Fruit fly (Drosophila melanogaster) whole organism, embryonic: ENCODE results near the gene CG31681.

ENCODE experiments used
- CG10147 ChIP-seq: fragments of 200-800 bp; sonication (Bioruptor generic); optimal IDR thresholded peaks from 2 replicates; lab custom pipeline; 2019; ENCODE audit warnings: missing biosample characterization, mild to moderate bottlenecking, missing genetic modification characterization, moderate library complexity
- CG10209 ChIP-seq: fragments of 200-800 bp; sonication (Bioruptor generic); optimal IDR thresholded peaks from 3 replicates; lab custom pipeline; 2017; ENCODE audit warnings: missing biosample characterization, mild to moderate bottlenecking, missing genetic modification characterization, missing genetic modification reagents
- CG10654 ChIP-seq: fragments of 200-800 bp; sonication (Bioruptor generic); optimal IDR thresholded peaks from 2 replicates; lab custom pipeline; 2016; ENCODE audit warnings: missing biosample characterization, missing genetic modification characterization
- CG10979 ChIP-seq: fragments of 200-800 bp; sonication (Bioruptor generic); optimal IDR thresholded peaks from 2 replicates; lab custom pipeline; 2018; ENCODE audit warnings: missing biosample characterization, mild to moderate bottlenecking, missing genetic modification characterization, moderate library complexity
- CG11398 ChIP-seq: fragments of 200-800 bp; sonication (Bioruptor generic); optimal IDR thresholded peaks from 2 replicates; lab custom pipeline; 2016; ENCODE audit warnings: missing biosample characterization, missing genetic modification characterization
- CG12219 ChIP-seq: fragments of 200-800 bp; sonication (Bioruptor generic); optimal IDR thresholded peaks from 3 replicates; lab custom pipeline; 2018; ENCODE audit warnings: missing biosample characterization, mild to moderate bottlenecking, missing genetic modification characterization
- CG12236 ChIP-seq: fragments of 200-800 bp; sonication (Bioruptor generic); optimal IDR thresholded peaks from 2 replicates; lab custom pipeline; 2016; ENCODE audit warnings: missing biosample characterization, missing genetic modification characterization
- CG1233 ChIP-seq: fragments of 200-800 bp; sonication (Bioruptor generic); optimal IDR thresholded peaks from 4 replicates; lab custom pipeline; 2018; ENCODE audit warnings: missing biosample characterization, mild to moderate bottlenecking, missing genetic modification characterization
- CG14710 ChIP-seq: fragments of 200-800 bp; sonication (Bioruptor generic); optimal IDR thresholded peaks from 3 replicates; lab custom pipeline; 2019; ENCODE audit warnings: missing biosample characterization, mild to moderate bottlenecking, missing genetic modification characterization, moderate library complexity
- CG16815 ChIP-seq: fragments of 200-800 bp; sonication (Bioruptor generic); optimal IDR thresholded peaks from 3 replicates; lab custom pipeline; 2017; ENCODE audit warnings: missing biosample characterization, mild to moderate bottlenecking, missing genetic modification characterization
- CG17328 ChIP-seq: fragments of 200-800 bp; sonication (Bioruptor generic); IDR thresholded peaks from 2 replicates; pipeline ENCODE4 v1.3.6; 2022; ENCODE audit warnings: missing biosample characterization, missing genetic modification characterization
- CG17912 ChIP-seq: fragments of 200-800 bp; sonication (Bioruptor generic); optimal IDR thresholded peaks from 2 replicates; lab custom pipeline; 2018; ENCODE audit warnings: missing biosample characterization, mild to moderate bottlenecking, missing genetic modification characterization
- CG2120 ChIP-seq: fragments of 200-800 bp; sonication (Bioruptor generic); optimal IDR thresholded peaks from 3 replicates; lab custom pipeline; 2016; ENCODE audit warnings: missing biosample characterization, missing genetic modification characterization
- CG2202 ChIP-seq: fragments of 200-800 bp; sonication (Bioruptor generic); optimal IDR thresholded peaks from 2 replicates; lab custom pipeline; 2018; ENCODE audit warnings: missing biosample characterization, mild to moderate bottlenecking, missing genetic modification characterization
- CG4328 ChIP-seq: fragments of 200-800 bp; sonication (Bioruptor generic); optimal IDR thresholded peaks from 3 replicates; lab custom pipeline; 2017; ENCODE audit warnings: missing biosample characterization, missing genetic modification reagents, missing genetic modification characterization
- CG7357 ChIP-seq: fragments of 200-800 bp; sonication (Bioruptor generic); IDR thresholded peaks from 3 replicates; pipeline ENCODE4 v1.3.6; 2022; ENCODE audit warnings: missing biosample characterization, missing genetic modification characterization
- CG7839 ChIP-seq: fragments of 200-800 bp; sonication (Bioruptor generic); optimal IDR thresholded peaks from 3 replicates; lab custom pipeline; 2018; ENCODE audit warnings: missing biosample characterization, mild to moderate bottlenecking, missing genetic modification characterization, moderate library complexity
- CG9437 ChIP-seq: fragments of 200-800 bp; sonication (Bioruptor generic); optimal IDR thresholded peaks from 2 replicates; lab custom pipeline; 2018; ENCODE audit warnings: missing biosample characterization, mild to moderate bottlenecking, missing genetic modification characterization
- CHES-1-like ChIP-seq: fragments of 200-800 bp; sonication (Bioruptor generic); optimal IDR thresholded peaks from 2 replicates; lab custom pipeline; 2016; ENCODE audit warnings: missing biosample characterization, missing genetic modification characterization
- Camta ChIP-seq: fragments of 200-800 bp; sonication (Bioruptor generic); optimal IDR thresholded peaks from 2 replicates; lab custom pipeline; 2016; ENCODE audit warnings: missing biosample characterization, missing genetic modification characterization
- Doc3 ChIP-seq: fragments of 200-800 bp; sonication (Bioruptor generic); IDR thresholded peaks from 3 replicates; pipeline ENCODE4 v1.3.6; 2022; ENCODE audit warnings: missing biosample characterization, missing genetic modification characterization; ENCODE audit not compliant: partially characterized antibody
- ERR ChIP-seq: fragments of 200-800 bp; sonication (Bioruptor generic); optimal IDR thresholded peaks from 2 replicates; lab custom pipeline; 2016; ENCODE audit warnings: missing biosample characterization, missing genetic modification characterization
- Gsc ChIP-seq: fragments of 200-800 bp; sonication (Bioruptor generic); IDR thresholded peaks from 2 replicates; pipeline ENCODE4 v1.3.6; 2022; ENCODE audit warnings: missing biosample characterization, missing genetic modification characterization
- HLH3B ChIP-seq: fragments of 200-800 bp; sonication (Bioruptor generic); IDR thresholded peaks from 2 replicates; pipeline ENCODE4 v1.3.6; 2022; ENCODE audit warnings: missing biosample characterization, missing genetic modification characterization
- HLH4C ChIP-seq: fragments of 200-800 bp; sonication (Bioruptor generic); IDR thresholded peaks from 3 replicates; pipeline ENCODE4 v1.3.6; 2022; ENCODE audit warnings: missing biosample characterization, missing genetic modification characterization; ENCODE audit not compliant: partially characterized antibody
- Hr51 ChIP-seq, 2 experiments: fragments of 200-800 bp; sonication (Bioruptor generic); optimal IDR thresholded peaks; 2 replicates in 1 of 2; 3 replicates in 1 of 2; lab custom pipeline; 2016 to 2018; ENCODE audit warnings: missing biosample characterization in 2 of 2, missing genetic modification characterization in 2 of 2, mild to moderate bottlenecking in 1 of 2, moderate library complexity in 1 of 2
- Hr78 ChIP-seq, 2 experiments: fragments of 200-800 bp in 1 of 2; fragments of >200 bp in 1 of 2; sonication (Bioruptor generic) in 1 of 2; optimal IDR thresholded peaks; 2 replicates each; lab custom pipeline; 2017 to 2019; ENCODE audit warnings: missing biosample characterization in 2 of 2, missing genetic modification characterization in 2 of 2, mild to moderate bottlenecking in 1 of 2, moderate library complexity in 1 of 2
- MBD-R2 ChIP-seq: fragments of 200-800 bp; sonication (Bioruptor generic); IDR thresholded peaks from 2 replicates; pipeline ENCODE4 v1.3.6; 2022; ENCODE audit warnings: missing biosample characterization, missing genetic modification characterization
- Mad ChIP-seq: fragments of 200-800 bp; sonication (Bioruptor generic); optimal IDR thresholded peaks from 2 replicates; lab custom pipeline; 2016; ENCODE audit warnings: missing biosample characterization, missing genetic modification characterization
- Med ChIP-seq: fragments of 200-800 bp; sonication (Bioruptor generic); peaks from one replicate; lab custom pipeline; 2016; ENCODE audit warnings: missing biosample characterization, missing genetic modification characterization, mild to moderate bottlenecking, inconsistent platforms, moderate library complexity
- Mes4 ChIP-seq: fragments of 200-800 bp; sonication (Bioruptor generic); optimal IDR thresholded peaks from 2 replicates; lab custom pipeline; 2016; ENCODE audit warnings: missing biosample characterization, missing genetic modification characterization
- Rx ChIP-seq: fragments of 200-800 bp; sonication (Bioruptor generic); IDR thresholded peaks from 2 replicates; pipeline ENCODE4 v1.3.6; 2022; ENCODE audit warnings: missing biosample characterization, missing genetic modification characterization
- Xrp1 ChIP-seq: fragments of 200-800 bp; sonication (Bioruptor generic); IDR thresholded peaks from 2 replicates; pipeline ENCODE4 v1.3.6; 2022; ENCODE audit warnings: missing biosample characterization, missing genetic modification characterization
- abd-A ChIP-seq: fragments of 200-800 bp; sonication (Bioruptor generic); optimal IDR thresholded peaks from 3 replicates; lab custom pipeline; 2019; ENCODE audit warnings: missing biosample characterization, mild to moderate bottlenecking, missing genetic modification characterization, moderate library complexity
- aop ChIP-seq: fragments of 200-800 bp; sonication (Bioruptor generic); IDR thresholded peaks from 2 replicates; pipeline ENCODE4 v1.3.6; 2022; ENCODE audit warnings: missing biosample characterization, missing genetic modification characterization
- ash1 ChIP-seq: fragments of 200-800 bp; sonication (Bioruptor generic); optimal IDR thresholded peaks from 2 replicates; lab custom pipeline; 2018; ENCODE audit warnings: missing biosample characterization, mild to moderate bottlenecking, missing genetic modification characterization
- az2 ChIP-seq: fragments of 200-800 bp; sonication (Bioruptor generic); optimal IDR thresholded peaks from 3 replicates; lab custom pipeline; 2016; ENCODE audit warnings: missing biosample characterization, missing genetic modification characterization
- cad ChIP-seq: fragments of >200 bp; optimal IDR thresholded peaks from 2 replicates; lab custom pipeline; 2017; ENCODE audit warnings: missing biosample characterization, missing genetic modification characterization
- gcm ChIP-seq: fragments of 200-800 bp; sonication (Bioruptor generic); optimal IDR thresholded peaks from 2 replicates; lab custom pipeline; 2019; ENCODE audit warnings: missing biosample characterization, mild to moderate bottlenecking, missing genetic modification characterization, moderate library complexity
- grau ChIP-seq: fragments of 200-800 bp; optimal IDR thresholded peaks from 3 replicates; lab custom pipeline; 2019; ENCODE audit warnings: missing biosample characterization, mild to moderate bottlenecking, missing genetic modification characterization, moderate library complexity
- gt ChIP-seq: fragments of 200-800 bp; sonication (Bioruptor generic); IDR thresholded peaks from 2 replicates; pipeline ENCODE4 v1.3.6; 2022; ENCODE audit warnings: missing biosample characterization, missing genetic modification characterization
- hkb ChIP-seq, 2 experiments: fragments of 200-800 bp in 1 of 2; fragments of >200 bp in 1 of 2; sonication (Bioruptor generic) in 1 of 2; IDR thresholded peaks in 1 of 2; optimal IDR thresholded peaks in 1 of 2; 2 replicates each; pipeline versions ENCODE4 v1.3.6 to Lab custom; 2017 to 2022; ENCODE audit warnings: missing biosample characterization in 1 of 2, missing genetic modification characterization in 1 of 2
- knrl ChIP-seq: fragments of 200-800 bp; sonication (Bioruptor generic); IDR thresholded peaks from 3 replicates; pipeline ENCODE4 v1.3.6; 2022; ENCODE audit warnings: missing biosample characterization, missing genetic modification characterization; ENCODE audit not compliant: partially characterized antibody
- phol ChIP-seq: fragments of 200-800 bp; sonication (Bioruptor generic); optimal IDR thresholded peaks from 3 replicates; lab custom pipeline; 2018; ENCODE audit warnings: missing biosample characterization, mild to moderate bottlenecking, missing genetic modification characterization, moderate library complexity
- row ChIP-seq: fragments of 200-800 bp; sonication (Bioruptor generic); IDR thresholded peaks from 3 replicates; pipeline ENCODE4 v1.3.6; 2022; ENCODE audit warnings: missing biosample characterization, missing genetic modification characterization
- shn ChIP-seq: fragments of 200-800 bp; sonication (Bioruptor generic); optimal IDR thresholded peaks from 3 replicates; lab custom pipeline; 2016; ENCODE audit warnings: missing biosample characterization, missing genetic modification characterization
- sqz ChIP-seq: fragments of 200-800 bp; sonication (Bioruptor generic); optimal IDR thresholded peaks from 3 replicates; lab custom pipeline; 2018; ENCODE audit warnings: missing biosample characterization, mild to moderate bottlenecking, missing genetic modification characterization
- sr ChIP-seq: fragments of 200-800 bp; sonication (Bioruptor generic); IDR thresholded peaks from 3 replicates; pipeline ENCODE4 v1.3.6; 2022; ENCODE audit warnings: missing biosample characterization, missing genetic modification characterization
- ssp ChIP-seq: fragments of 200-800 bp; sonication (Bioruptor generic); IDR thresholded peaks from 2 replicates; pipeline ENCODE4 v1.3.6; 2022; ENCODE audit warnings: missing biosample characterization, missing genetic modification characterization
- tap ChIP-seq: fragments of 200-800 bp; optimal IDR thresholded peaks from 3 replicates; lab custom pipeline; 2019; ENCODE audit warnings: missing biosample characterization, mild to moderate bottlenecking, missing genetic modification characterization, moderate library complexity
- tio ChIP-seq: fragments of 200-800 bp; sonication (Bioruptor generic); optimal IDR thresholded peaks from 2 replicates; lab custom pipeline; 2017; ENCODE audit warnings: missing biosample characterization, missing genetic modification characterization, inconsistent platforms

The CG31681 gene

DNA sequence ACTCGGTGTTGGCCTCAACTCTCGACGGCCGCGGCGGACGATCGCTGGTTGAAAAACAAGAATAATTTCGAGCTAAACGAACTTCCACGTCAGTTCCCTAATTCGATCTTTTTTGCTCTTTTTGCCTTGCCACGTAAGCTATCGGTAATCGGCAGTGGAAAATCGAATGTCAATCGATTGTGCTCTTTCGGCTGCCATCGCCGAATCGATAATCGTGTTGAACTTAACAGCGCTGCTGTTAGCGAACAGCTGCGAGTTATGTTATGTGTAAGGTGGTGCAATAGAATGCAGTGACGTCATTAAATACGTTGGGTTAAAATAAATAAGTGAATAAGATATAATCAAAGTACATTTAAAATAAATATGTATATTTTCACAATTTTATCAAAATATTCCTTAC, 50.0 kb downstream of the CG31681 start, which contains the start of gene Sec24CD (continued):
- TF ChIP-seq sr = no peak
- peak; percentile 57 for TF ChIP-seq Med
- TF ChIP-seq Hr51 (GFP tag; optimal IDR thresholded peaks at IDR 0.05; lab: Kevin White, UChicago) = no peak
- peak; percentile 20 for TF ChIP-seq CG10979 (tag; lab: Kevin White, UChicago)
- no peak for TF ChIP-seq CG10654 (GFP tag; lab: Kevin White, UChicago)
- TF ChIP-seq MBD-R2 = peak; percentile 76
- TF ChIP-seq HLH4C (GFP tag; lab: Robert Waterston, UW) = peak; percentile 99
- no peak for TF ChIP-seq CG2202 (tag; lab: Kevin White, UChicago)
- TF ChIP-seq Camta (GFP tag; lab: Kevin White, UChicago) = no peak
- no peak for TF ChIP-seq CG16815 (GFP tag; lab: Kevin White, UChicago)
- TF ChIP-seq CG10209 = no peak
- peak; percentile 87 for TF ChIP-seq Doc3 (GFP tag; lab: Robert Waterston, UW)
- TF ChIP-seq CG7357 = no peak
- TF ChIP-seq CG12236 (GFP tag; lab: Kevin White, UChicago) = no peak
- no peak for TF ChIP-seq ash1 (GFP tag; lab: Kevin White, UChicago)
- TF ChIP-seq CG17328 (GFP tag; lab: Robert Waterston, UW) = no peak
- no peak for TF ChIP-seq CG11398 (GFP tag; lab: Kevin White, UChicago)
- TF ChIP-seq Gsc (GFP tag; lab: Robert Waterston, UW) = no peak
- TF ChIP-seq Hr78 (GFP tag; optimal IDR thresholded peaks at IDR 0.05; lab: Kevin White, UChicago) = no peak
- TF ChIP-seq ERR = no peak
- TF ChIP-seq ssp (GFP tag; lab: Robert Waterston, UW) = no peak
- no peak for TF ChIP-seq abd-A
- no peak for TF ChIP-seq shn
- TF ChIP-seq CG9437 (GFP tag; lab: Kevin White, UChicago) = no peak
- TF ChIP-seq CG2120 (GFP tag; lab: Kevin White, UChicago) = peak; percentile 6
- TF ChIP-seq CG4328 (GFP tag; lab: Kevin White, UChicago) = no peak
- TF ChIP-seq CG1233 = no peak
- TF ChIP-seq CG7839 (tag; lab: Kevin White, UChicago) = no peak
- no peak for TF ChIP-seq gt (GFP tag; lab: Robert Waterston, UW)
- TF ChIP-seq CG10147 (GFP tag; lab: Kevin White, UChicago) = no peak
- TF ChIP-seq gcm (GFP tag; lab: Kevin White, UChicago) = no peak
- TF ChIP-seq hkb (optimal IDR thresholded peaks at IDR 0.05; lab: Kevin White, UChicago) = no peak
- TF ChIP-seq hkb (GFP tag; IDR thresholded peaks at IDR 0.05; lab: Robert Waterston, UW) = no peak
- no peak for TF ChIP-seq Mes4 (GFP tag; lab: Kevin White, UChicago)
- TF ChIP-seq HLH3B (GFP tag; lab: Robert Waterston, UW) = no peak
- no peak for TF ChIP-seq aop (GFP tag; lab: Robert Waterston, UW)
- TF ChIP-seq row (GFP tag; lab: Robert Waterston, UW) = peak; percentile 80
- no peak for TF ChIP-seq tap (tag; lab: Kevin White, UChicago)
- TF ChIP-seq Xrp1 = no peak
- TF ChIP-seq sqz = no peak
- TF ChIP-seq phol (tag; lab: Kevin White, UChicago) = no peak
- peak; percentile 4 for TF ChIP-seq az2 (GFP tag; lab: Kevin White, UChicago)
- no peak for TF ChIP-seq cad (GFP tag; lab: Kevin White, UChicago)
- no peak for TF ChIP-seq CHES-1-like
- peak; percentile 59; the same call in 2 of the 3 replicates for TF ChIP-seq knrl (GFP tag; lab: Robert Waterston, UW)
- TF ChIP-seq grau (tag; lab: Kevin White, UChicago) = no peak
- no peak for TF ChIP-seq tio (GFP tag; lab: Kevin White, UChicago)
- TF ChIP-seq Mad (GFP tag; lab: Kevin White, UChicago) = no peak
- TF ChIP-seq CG17912 (GFP tag; lab: Kevin White, UChicago) = peak; percentile 39
- no peak for TF ChIP-seq Rx (GFP tag; lab: Robert Waterston, UW)
- no peak for TF ChIP-seq CG12219 (GFP tag; lab: Kevin White, UChicago)
- TF ChIP-seq CG14710 = peak; percentile 51
